Fruit fly (Drosophila melanogaster) whole organism, embryonic: ENCODE results near the gene Hip14.

Experiments
- BtbVII ChIP-seq: fragments of 200-800 bp; sonication (Bioruptor generic); optimal IDR thresholded peaks from 3 replicates; lab custom pipeline; 2017; ENCODE audit warnings: missing biosample characterization, mild to moderate bottlenecking, missing genetic modification characterization
- Bteb2 ChIP-seq: fragments of 200-800 bp; sonication (Bioruptor generic); optimal IDR thresholded peaks from 2 replicates; lab custom pipeline; 2016; ENCODE audit warnings: missing biosample characterization, missing genetic modification characterization
- CG10209 ChIP-seq: fragments of 200-800 bp; sonication (Bioruptor generic); optimal IDR thresholded peaks from 3 replicates; lab custom pipeline; 2017; ENCODE audit warnings: missing biosample characterization, mild to moderate bottlenecking, missing genetic modification characterization, missing genetic modification reagents
- CG10274 ChIP-seq: fragments of 200-800 bp; sonication (Bioruptor generic); optimal IDR thresholded peaks from 3 replicates; lab custom pipeline; 2017; ENCODE audit warnings: missing biosample characterization, mild to moderate bottlenecking, missing genetic modification characterization
- CG12071 ChIP-seq: fragments of 200-800 bp; sonication (Bioruptor generic); optimal IDR thresholded peaks from 3 replicates; lab custom pipeline; 2018; ENCODE audit warnings: missing biosample characterization, mild to moderate bottlenecking, missing genetic modification characterization
- CG14860 ChIP-seq: fragments of 200-800 bp; sonication (Bioruptor generic); IDR thresholded peaks from 3 replicates; pipeline ENCODE4 v1.3.6; 2022; ENCODE audit warnings: missing biosample characterization, missing genetic modification characterization; ENCODE audit not compliant: partially characterized antibody
- CG15514 ChIP-seq: fragments of 200-800 bp; sonication (Bioruptor generic); optimal IDR thresholded peaks from 3 replicates; lab custom pipeline; 2017; ENCODE audit warnings: missing biosample characterization, missing genetic modification characterization, mild to moderate bottlenecking, moderate library complexity, missing genetic modification reagents
- CG17359 ChIP-seq: fragments of 200-800 bp; sonication (Bioruptor generic); optimal IDR thresholded peaks from 3 replicates; lab custom pipeline; 2018; ENCODE audit warnings: missing biosample characterization, mild to moderate bottlenecking, missing genetic modification characterization, moderate library complexity
- CG17829 ChIP-seq: fragments of 200-800 bp; optimal IDR thresholded peaks from 2 replicates; lab custom pipeline; 2019; ENCODE audit warnings: missing biosample characterization, mild to moderate bottlenecking, missing genetic modification characterization, moderate library complexity
- CG6654 ChIP-seq: fragments of 200-800 bp; sonication (Bioruptor generic); optimal IDR thresholded peaks from 2 replicates; lab custom pipeline; 2017; ENCODE audit warnings: missing biosample characterization, mild to moderate bottlenecking, missing genetic modification characterization
- CG6791 ChIP-seq: fragments of 200-800 bp; sonication (Bioruptor generic); IDR thresholded peaks from 3 replicates; pipeline ENCODE4 v1.3.6; 2022; ENCODE audit warnings: missing biosample characterization, missing genetic modification characterization; ENCODE audit not compliant: partially characterized antibody
- CG9215 ChIP-seq: fragments of 200-800 bp; sonication (Bioruptor generic); IDR thresholded peaks from 2 replicates; pipeline ENCODE4 v1.3.6; 2022; ENCODE audit warnings: missing biosample characterization, missing genetic modification characterization
- CG9437 ChIP-seq: fragments of 200-800 bp; sonication (Bioruptor generic); optimal IDR thresholded peaks from 2 replicates; lab custom pipeline; 2018; ENCODE audit warnings: missing biosample characterization, mild to moderate bottlenecking, missing genetic modification characterization
- Chrac-16 ChIP-seq: fragments of 200-800 bp; sonication (Bioruptor generic); optimal IDR thresholded peaks from 3 replicates; lab custom pipeline; 2016; ENCODE audit warnings: missing biosample characterization, missing genetic modification characterization
- D19B ChIP-seq: fragments of 200-800 bp; sonication (Bioruptor generic); optimal IDR thresholded peaks from 2 replicates; lab custom pipeline; 2017; ENCODE audit warnings: missing biosample characterization, mild to moderate bottlenecking, missing genetic modification characterization
- Dad ChIP-seq: fragments of 200-800 bp; sonication (Bioruptor generic); optimal IDR thresholded peaks from 3 replicates; lab custom pipeline; 2016; ENCODE audit warnings: missing biosample characterization, missing genetic modification characterization
- Deaf1 ChIP-seq: fragments of 200-800 bp; optimal IDR thresholded peaks from 3 replicates; lab custom pipeline; 2019; ENCODE audit warnings: missing biosample characterization, mild to moderate bottlenecking, missing genetic modification characterization, moderate library complexity
- HLH54F ChIP-seq: fragments of 200-800 bp; sonication (Bioruptor generic); optimal IDR thresholded peaks from 3 replicates; lab custom pipeline; 2016; ENCODE audit warnings: missing biosample characterization, missing genetic modification characterization
- HmgZ ChIP-seq: fragments of 200-800 bp; sonication (Bioruptor generic); optimal IDR thresholded peaks from 2 replicates; lab custom pipeline; 2018; ENCODE audit warnings: missing biosample characterization, mild to moderate bottlenecking, missing genetic modification characterization
- Hmx ChIP-seq: fragments of 200-800 bp; sonication (Bioruptor generic); optimal IDR thresholded peaks from 2 replicates; lab custom pipeline; 2016; ENCODE audit warnings: missing biosample characterization, missing genetic modification characterization
- Lhr ChIP-seq: fragments of 200-800 bp; sonication (Bioruptor generic); optimal IDR thresholded peaks from 3 replicates; lab custom pipeline; 2017; ENCODE audit warnings: mild to moderate bottlenecking, missing biosample characterization, missing genetic modification reagents, missing genetic modification characterization
- Med ChIP-seq: fragments of 200-800 bp; sonication (Bioruptor generic); peaks from one replicate; lab custom pipeline; 2016; ENCODE audit warnings: missing biosample characterization, missing genetic modification characterization, mild to moderate bottlenecking, inconsistent platforms, moderate library complexity
- Mrtf ChIP-seq: fragments of 200-800 bp; sonication (Bioruptor generic); IDR thresholded peaks from 3 replicates; pipeline ENCODE4 v1.3.6; 2022; ENCODE audit warnings: missing biosample characterization, missing genetic modification characterization
- NC2α ChIP-seq: fragments of 200-800 bp; sonication (Bioruptor generic); optimal IDR thresholded peaks from 2 replicates; lab custom pipeline; 2016; ENCODE audit warnings: missing biosample characterization, missing genetic modification characterization
- NC2β ChIP-seq: fragments of 200-800 bp; sonication (Bioruptor generic); optimal IDR thresholded peaks from 2 replicates; lab custom pipeline; 2016; ENCODE audit warnings: missing biosample characterization, missing genetic modification characterization
- Neu2 ChIP-seq: fragments of 200-800 bp; sonication (Bioruptor generic); optimal IDR thresholded peaks from 3 replicates; lab custom pipeline; 2016; ENCODE audit warnings: missing biosample characterization, missing genetic modification characterization, borderline replicate concordance
- Rx ChIP-seq: fragments of 200-800 bp; sonication (Bioruptor generic); IDR thresholded peaks from 2 replicates; pipeline ENCODE4 v1.3.6; 2022; ENCODE audit warnings: missing biosample characterization, missing genetic modification characterization
- Sin3A ChIP-seq: fragments of >200 bp; optimal IDR thresholded peaks from 2 replicates; lab custom pipeline; 2018
- Sry-β ChIP-seq: fragments of 200-800 bp; sonication (Bioruptor generic); optimal IDR thresholded peaks from 2 replicates; lab custom pipeline; 2018; ENCODE audit warnings: missing biosample characterization, mild to moderate bottlenecking, missing genetic modification characterization, moderate library complexity
- Trl ChIP-seq, 3 experiments: fragments of >200 bp in 2 of 3; fragments of 200-800 bp in 1 of 3; sonication (Bioruptor generic) in 1 of 3; optimal IDR thresholded peaks; 2 replicates in 1 of 3; 3 replicates in 2 of 3; lab custom pipeline; 2016 to 2017; ENCODE audit warnings: missing biosample characterization in 1 of 3, missing genetic modification characterization in 1 of 3
- Xbp1 ChIP-seq: fragments of 200-800 bp; sonication (Bioruptor generic); optimal IDR thresholded peaks from 3 replicates; lab custom pipeline; 2016; ENCODE audit warnings: missing biosample characterization, mild to moderate bottlenecking, missing genetic modification characterization
- ab ChIP-seq: fragments of 200-800 bp; sonication (Bioruptor generic); optimal IDR thresholded peaks from 2 replicates; lab custom pipeline; 2016; ENCODE audit warnings: missing biosample characterization, missing genetic modification characterization
- chm ChIP-seq: fragments of 200-800 bp; sonication (Bioruptor generic); IDR thresholded peaks from 2 replicates; pipeline ENCODE4 v1.3.6; 2022; ENCODE audit warnings: missing biosample characterization, missing genetic modification characterization
- disco-r ChIP-seq: fragments of 200-800 bp; sonication (Bioruptor generic); optimal IDR thresholded peaks from 2 replicates; lab custom pipeline; 2016; ENCODE audit warnings: missing biosample characterization, missing genetic modification characterization
- dysf ChIP-seq: fragments of 200-800 bp; sonication (Bioruptor generic); IDR thresholded peaks from 3 replicates; pipeline ENCODE4 v1.3.6; 2022; ENCODE audit warnings: missing biosample characterization, missing genetic modification characterization
- ham ChIP-seq: fragments of 200-800 bp; sonication (Bioruptor generic); IDR thresholded peaks from 2 replicates; pipeline ENCODE4 v1.3.6; 2022; ENCODE audit warnings: missing biosample characterization, missing genetic modification characterization
- hkb ChIP-seq, 2 experiments: fragments of 200-800 bp in 1 of 2; fragments of >200 bp in 1 of 2; sonication (Bioruptor generic) in 1 of 2; IDR thresholded peaks in 1 of 2; optimal IDR thresholded peaks in 1 of 2; 2 replicates each; pipeline versions ENCODE4 v1.3.6 to Lab custom; 2017 to 2022; ENCODE audit warnings: missing biosample characterization in 1 of 2, missing genetic modification characterization in 1 of 2
- nerfin-1 ChIP-seq: fragments of 200-800 bp; sonication (Bioruptor generic); optimal IDR thresholded peaks from 3 replicates; lab custom pipeline; 2019; ENCODE audit warnings: missing biosample characterization, mild to moderate bottlenecking, missing genetic modification characterization, moderate library complexity
- odd ChIP-seq: fragments of 200-800 bp; sonication (Bioruptor generic); optimal IDR thresholded peaks from 2 replicates; lab custom pipeline; 2017; ENCODE audit warnings: missing biosample characterization, mild to moderate bottlenecking, missing genetic modification characterization
- onecut ChIP-seq: fragments of 200-800 bp; sonication (Bioruptor generic); IDR thresholded peaks from 2 replicates; pipeline ENCODE4 v1.3.6; 2022; ENCODE audit warnings: missing biosample characterization, missing genetic modification characterization
- pzg ChIP-seq: fragments of 200-800 bp; sonication (Bioruptor generic); optimal IDR thresholded peaks from 3 replicates; lab custom pipeline; 2018; ENCODE audit warnings: missing biosample characterization, mild to moderate bottlenecking, missing genetic modification characterization, moderate library complexity
- ro ChIP-seq: fragments of 200-800 bp; sonication (Bioruptor generic); IDR thresholded peaks from 2 replicates; pipeline ENCODE4 v1.3.6; 2022; ENCODE audit warnings: missing biosample characterization, missing genetic modification characterization
- scrt ChIP-seq: fragments of 200-800 bp; sonication (Bioruptor generic); optimal IDR thresholded peaks from 2 replicates; lab custom pipeline; 2018; ENCODE audit warnings: missing biosample characterization, mild to moderate bottlenecking, missing genetic modification characterization, moderate library complexity
- sna ChIP-seq: fragments of 200-800 bp; sonication (Bioruptor generic); IDR thresholded peaks from 2 replicates; pipeline ENCODE4 v1.3.6; 2022; ENCODE audit warnings: missing biosample characterization, missing genetic modification characterization; ENCODE audit not compliant: partially characterized antibody
- sob ChIP-seq: fragments of 200-800 bp; sonication (Bioruptor generic); IDR thresholded peaks from 2 replicates; pipeline ENCODE4 v1.3.6; 2022; ENCODE audit warnings: missing biosample characterization, missing genetic modification characterization
- sug ChIP-seq: fragments of 200-800 bp; optimal IDR thresholded peaks from 2 replicates; lab custom pipeline; 2019; ENCODE audit warnings: missing biosample characterization, mild to moderate bottlenecking, missing genetic modification characterization, moderate library complexity
- tna ChIP-seq: fragments of 200-800 bp; sonication (Bioruptor generic); IDR thresholded peaks from 2 replicates; pipeline ENCODE4 v1.3.6; 2022; ENCODE audit warnings: missing biosample characterization, missing genetic modification characterization; ENCODE audit not compliant: partially characterized antibody
- vvl ChIP-seq: fragments of 200-800 bp; sonication (Bioruptor generic); IDR thresholded peaks from 2 replicates; pipeline ENCODE4 v1.3.6; 2022; ENCODE audit warnings: missing biosample characterization, missing genetic modification characterization
- wor ChIP-seq: fragments of 200-800 bp; sonication (Bioruptor generic); IDR thresholded peaks from 2 replicates; pipeline ENCODE4 v1.3.6; 2022; ENCODE audit warnings: missing biosample characterization, missing genetic modification characterization
- zfh2 ChIP-seq: fragments of 200-800 bp; sonication (Bioruptor generic); optimal IDR thresholded peaks from 2 replicates; lab custom pipeline; 2016; ENCODE audit warnings: missing biosample characterization, missing genetic modification characterization

Gene Hip14

DNA sequence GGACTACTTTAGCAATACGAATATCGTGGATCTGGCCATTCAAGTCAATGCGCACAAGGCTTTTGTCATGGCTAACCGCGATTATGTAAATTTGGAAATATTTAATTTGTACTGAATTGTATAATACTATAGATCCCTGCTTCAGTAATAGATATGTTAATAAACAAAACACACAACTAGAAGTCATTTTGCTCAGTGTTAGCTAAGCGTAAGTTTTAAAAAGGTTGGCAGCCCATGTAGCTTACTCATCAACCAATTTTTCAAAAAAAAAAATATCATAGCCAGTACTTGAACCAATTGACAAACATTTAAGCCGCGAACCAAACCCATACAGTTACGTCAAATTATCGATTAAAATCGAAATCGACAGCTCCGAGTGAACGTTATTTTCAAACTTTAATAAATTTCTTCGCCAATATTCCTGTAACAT lies 49.0 kb downstream of the Hip14 start (continued):
- TF ChIP-seq NC2α (GFP tag; lab: Kevin White, UChicago) (peak; percentile 48), pzg (GFP tag; lab: Kevin White, UChicago) (peak; percentile 92), CG9437 (GFP tag; lab: Kevin White, UChicago) (peak; percentile 53), odd (peak; percentile 65), Xbp1 (peak; percentile 83), Sry-β (GFP tag; lab: Kevin White, UChicago) (no peak), Rx (GFP tag; lab: Robert Waterston, UW) (peak; percentile 53; the same call in 1 of the 2 replicates), CG6791 (peak; percentile 68), CG9215 (GFP tag; lab: Robert Waterston, UW) (peak; percentile 60), ro (GFP tag; lab: Robert Waterston, UW) (no peak), Hmx (GFP tag; lab: Kevin White, UChicago) (no peak), Deaf1 (tag; lab: Kevin White, UChicago) (peak; percentile 41), sna (no peak; the same call in 1 of the 2 replicates), tna (peak; percentile 37; the same call in 1 of the 2 replicates), Mrtf (GFP tag; lab: Robert Waterston, UW) (peak; percentile 57; the same call in 2 of the 3 replicates), D19B (GFP tag; lab: Kevin White, UChicago) (peak; percentile 45), NC2β (GFP tag; lab: Kevin White, UChicago) (peak; percentile 66), CG15514 (GFP tag; lab: Kevin White, UChicago) (peak; percentile 91), CG12071 (peak; percentile 81), HLH54F (GFP tag; lab: Kevin White, UChicago) (peak; percentile 76), vvl (GFP tag; lab: Robert Waterston, UW) (peak; percentile 95), Lhr (GFP tag; lab: Kevin White, UChicago) (peak; percentile 99), nerfin-1 (tag; lab: Kevin White, UChicago) (peak; percentile 65), sob (GFP tag; lab: Robert Waterston, UW) (peak; percentile 87), Trl (optimal IDR thresholded peaks at IDR 0.05; lab: Kevin White, UChicago) (no peak), Trl (GFP tag; optimal IDR thresholded peaks at IDR 0.05; lab: Kevin White, UChicago) (peak; percentile 67), Dad (GFP tag; lab: Kevin White, UChicago) (peak; percentile 73), CG6654 (GFP tag; lab: Kevin White, UChicago) (peak; percentile 7), hkb (optimal IDR thresholded peaks at IDR 0.05; lab: Kevin White, UChicago) (no peak), hkb (GFP tag; IDR thresholded peaks at IDR 0.05; lab: Robert Waterston, UW) (peak; percentile 87), CG10209 (GFP tag; lab: Kevin White, UChicago) (peak; percentile 71), CG14860 (GFP tag; lab: Robert Waterston, UW) (peak; percentile 65), Chrac-16 (GFP tag; lab: Kevin White, UChicago) (peak; percentile 64), ham (GFP tag; lab: Robert Waterston, UW) (no peak), onecut (GFP tag; lab: Robert Waterston, UW) (peak; percentile 70), HmgZ (tag; lab: Kevin White, UChicago) (peak; percentile 93), sug (peak; percentile 64), Sin3A (no peak), CG10274 (GFP tag; lab: Kevin White, UChicago) (peak; percentile 50), dysf (peak; percentile 77), BtbVII (GFP tag; lab: Kevin White, UChicago) (peak; percentile 33), chm (GFP tag; lab: Robert Waterston, UW) (peak; percentile 81), disco-r (no peak), ab (GFP tag; lab: Kevin White, UChicago) (no peak), scrt (GFP tag; lab: Kevin White, UChicago) (peak; percentile 65), wor (GFP tag; lab: Robert Waterston, UW) (0 out of 2 replicates have a peak, but pooled peaks have one; percentile 37), zfh2 (peak; percentile 62), Bteb2 (GFP tag; lab: Kevin White, UChicago) (peak; percentile 80), Neu2 (GFP tag; lab: Kevin White, UChicago) (peak; percentile 54), CG17359 (peak; percentile 74), CG17829 (tag; lab: Kevin White, UChicago) (peak; percentile 80), Med (GFP tag; lab: Kevin White, UChicago) (peak; percentile 97)
